Worm (Caenorhabditis elegans) whole organism, late embryonic: Measurements from ENCODE around the gene F59A7.11.

Experiments
- C08G9.2 ChIP-seq: sonication (generic microtip); optimal IDR thresholded peaks from 2 replicates; lab custom pipeline; 2016; ENCODE audit warnings: mild to moderate bottlenecking, missing genetic modification characterization, moderate library complexity, missing compliant biosample characterization
- C38D4.7 ChIP-seq: fragments of 200-800 bp; sonication (Bioruptor generic); optimal IDR thresholded peaks from 2 replicates; lab custom pipeline; 2018; ENCODE audit warnings: mild to moderate bottlenecking, missing genetic modification characterization, moderate library complexity, missing compliant biosample characterization
- K02D7.2 ChIP-seq: sonication (generic microtip); optimal IDR thresholded peaks from 2 replicates; lab custom pipeline; 2017; ENCODE audit warnings: mild to moderate bottlenecking, missing genetic modification characterization, missing compliant biosample characterization
- K09A11.1 ChIP-seq: sonication (generic microtip); optimal IDR thresholded peaks from 2 replicates; lab custom pipeline; 2017; ENCODE audit warnings: antibody characterized with exemption, mild to moderate bottlenecking, missing genetic modification characterization, missing compliant biosample characterization; ENCODE audit not compliant: insufficient read depth
- Y22D7AL.16 ChIP-seq: sonication (generic microtip); optimal IDR thresholded peaks from 2 replicates; lab custom pipeline; 2016; ENCODE audit warnings: missing genetic modification characterization, missing compliant biosample characterization
- ahr-1 ChIP-seq: sonication (generic microtip); optimal IDR thresholded peaks from 2 replicates; lab custom pipeline; 2016; ENCODE audit warnings: missing genetic modification characterization, missing compliant biosample characterization
- ama-1 ChIP-seq: fragments of 150-350 bp; optimal IDR thresholded peaks from 2 replicates; lab custom pipeline; 2014
- ceh-14 ChIP-seq: sonication (generic microtip); optimal IDR thresholded peaks from 2 replicates; lab custom pipeline; 2016; ENCODE audit warnings: missing genotype, missing genetic modification characterization, missing compliant biosample characterization
- ceh-18 ChIP-seq: sonication (generic microtip); optimal IDR thresholded peaks from 2 replicates; lab custom pipeline; 2016; ENCODE audit warnings: missing genetic modification characterization, missing compliant biosample characterization
- ceh-19 ChIP-seq: fragments of 200-800 bp; sonication (Bioruptor generic); optimal IDR thresholded peaks from 2 replicates; lab custom pipeline; 2018; ENCODE audit warnings: mild to moderate bottlenecking, missing genetic modification characterization, missing compliant biosample characterization
- ceh-2 ChIP-seq: sonication (generic microtip); optimal IDR thresholded peaks from 2 replicates; lab custom pipeline; 2016; ENCODE audit warnings: missing genotype, missing genetic modification characterization, missing compliant biosample characterization
- ceh-22 ChIP-seq: sonication (generic microtip); optimal IDR thresholded peaks from 2 replicates; lab custom pipeline; 2017; ENCODE audit warnings: missing biosample characterization, missing genetic modification characterization
- ceh-30 ChIP-seq: fragments of 150-350 bp; optimal IDR thresholded peaks from 2 replicates; lab custom pipeline; 2014; ENCODE audit warnings: missing biosample characterization, missing genetic modification characterization
- ceh-45 ChIP-seq: fragments of 200-800 bp; sonication (Bioruptor generic); IDR thresholded peaks from 2 replicates; pipeline ENCODE4 v1.3.6; 2022; ENCODE audit warnings: missing genetic modification reagents, missing genetic modification characterization, missing compliant biosample characterization
- ceh-48 ChIP-seq: sonication (generic microtip); optimal IDR thresholded peaks from 2 replicates; lab custom pipeline; 2016; ENCODE audit warnings: missing genetic modification characterization, inconsistent platforms, missing compliant biosample characterization
- dmd-4 ChIP-seq: sonication (generic microtip); optimal IDR thresholded peaks from 2 replicates; lab custom pipeline; 2016; ENCODE audit warnings: borderline replicate concordance, missing genetic modification characterization, missing compliant biosample characterization
- dve-1 ChIP-seq: sonication (generic microtip); optimal IDR thresholded peaks from 2 replicates; lab custom pipeline; 2017; ENCODE audit warnings: antibody characterized with exemption, mild to moderate bottlenecking, missing genetic modification characterization, missing compliant biosample characterization
- ets-4 ChIP-seq: sonication (generic microtip); optimal IDR thresholded peaks from 2 replicates; lab custom pipeline; 2016; ENCODE audit warnings: missing genetic modification characterization, missing compliant biosample characterization
- hlh-30 ChIP-seq: sonication (generic microtip); optimal IDR thresholded peaks from 2 replicates; lab custom pipeline; 2017; ENCODE audit warnings: antibody characterized with exemption, missing genetic modification characterization, missing compliant biosample characterization; ENCODE audit not compliant: insufficient read depth
- hlh-6 ChIP-seq: sonication (generic microtip); optimal IDR thresholded peaks from 2 replicates; lab custom pipeline; 2016; ENCODE audit warnings: missing genotype, missing genetic modification characterization, missing compliant biosample characterization
- hlh-8 ChIP-seq: sonication (generic microtip); optimal IDR thresholded peaks from 2 replicates; lab custom pipeline; 2016; ENCODE audit warnings: missing genotype, missing genetic modification characterization, missing compliant biosample characterization
- lin-11 ChIP-seq: fragments of 200-800 bp; sonication (Bioruptor generic); optimal IDR thresholded peaks from 2 replicates; lab custom pipeline; 2018; ENCODE audit warnings: mild to moderate bottlenecking, missing genetic modification characterization, missing compliant biosample characterization
- madf-2 ChIP-seq: sonication (generic microtip); optimal IDR thresholded peaks from 2 replicates; lab custom pipeline; 2017; ENCODE audit warnings: missing genetic modification characterization, missing compliant biosample characterization
- mec-3 ChIP-seq: sonication (generic microtip); optimal IDR thresholded peaks from 2 replicates; lab custom pipeline; 2016; ENCODE audit warnings: borderline replicate concordance, missing genetic modification characterization, missing compliant biosample characterization
- nhr-11 ChIP-seq: fragments of 150-350 bp; optimal IDR thresholded peaks from 2 replicates; lab custom pipeline; 2014; ENCODE audit warnings: missing biosample characterization, missing genetic modification characterization
- pha-2 ChIP-seq: sonication (generic microtip); optimal IDR thresholded peaks from 2 replicates; lab custom pipeline; 2017; ENCODE audit warnings: mild to moderate bottlenecking, missing genetic modification characterization, missing compliant biosample characterization
- pha-4 ChIP-seq: fragments of 150-350 bp; optimal IDR thresholded peaks from 2 replicates; lab custom pipeline; 2018; ENCODE audit warnings: missing biosample characterization, missing genetic modification reagents, missing genetic modification characterization
- pros-1 ChIP-seq: fragments of 150-350 bp; optimal IDR thresholded peaks from 2 replicates; lab custom pipeline; 2014; ENCODE audit warnings: missing biosample characterization, missing genetic modification reagents, missing genetic modification characterization
- ref-2 ChIP-seq: sonication (generic microtip); optimal IDR thresholded peaks from 2 replicates; lab custom pipeline; 2016; ENCODE audit warnings: missing genetic modification characterization, missing compliant biosample characterization
- rnt-1 ChIP-seq: sonication (generic microtip); optimal IDR thresholded peaks from 2 replicates; lab custom pipeline; 2016; ENCODE audit warnings: missing genetic modification characterization, missing compliant biosample characterization
- sox-4 ChIP-seq: sonication (generic microtip); optimal IDR thresholded peaks from 2 replicates; lab custom pipeline; 2017; ENCODE audit warnings: mild to moderate bottlenecking, missing genetic modification characterization, inconsistent platforms, missing compliant biosample characterization
- tbx-2 ChIP-seq: sonication (generic microtip); optimal IDR thresholded peaks from 2 replicates; lab custom pipeline; 2016; ENCODE audit warnings: missing genetic modification characterization, missing compliant biosample characterization
- tbx-7 ChIP-seq: sonication (generic microtip); optimal IDR thresholded peaks from 2 replicates; lab custom pipeline; 2016; ENCODE audit warnings: missing genotype, missing genetic modification characterization, missing compliant biosample characterization
- unc-3 ChIP-seq, 2 experiments: fragments of 200-800 bp in 1 of 2; sonication (Bioruptor generic) in 1 of 2; sonication (generic microtip) in 1 of 2; conservative IDR thresholded peaks in 1 of 2; optimal IDR thresholded peaks in 1 of 2; 2 replicates each; pipeline versions ENCODE4 v1.3.6 to Lab custom; 2016 to 2022; ENCODE audit warnings: missing compliant biosample characterization in 2 of 2, missing genetic modification characterization in 2 of 2, missing genetic modification reagents in 1 of 2
- unc-86 ChIP-seq: sonication (generic microtip); optimal IDR thresholded peaks from 2 replicates; lab custom pipeline; 2016; ENCODE audit warnings: missing genetic modification characterization, missing compliant biosample characterization
- ztf-16 ChIP-seq: sonication (generic microtip); optimal IDR thresholded peaks from 2 replicates; lab custom pipeline; 2017; ENCODE audit warnings: missing genetic modification characterization, missing compliant biosample characterization

F59A7.11 gene

ce11 chrV:1986954-1987353 lies 26.8 kb downstream of the F59A7.11 start, which contains the start of gene T08B1.1:
T08B1.1 (minus strand) TSS chrV:1987045.
- TF ChIP-seq ceh-18 (tag; lab: Kevin White, UChicago) (no peak), K02D7.2 (tag; lab: Kevin White, UChicago) (no peak), C38D4.7 (GFP tag; lab: Kevin White, UChicago) (no peak), ets-4 (no peak), ref-2 (tag; lab: Kevin White, UChicago) (no peak), pros-1 (no peak), Y22D7AL.16 (tag; lab: Kevin White, UChicago) (no peak), hlh-6 (tag; lab: Kevin White, UChicago) (no peak), ceh-30 (tag; lab: Kevin White, UChicago) (no peak), ceh-14 (tag; lab: Kevin White, UChicago) (no peak), C08G9.2 (no peak), rnt-1 (tag; lab: Kevin White, UChicago) (no peak), ztf-16 (no peak), ceh-22 (tag; lab: Kevin White, UChicago) (no peak), dve-1 (tag; lab: Kevin White, UChicago) (no peak), ceh-48 (no peak), K09A11.1 (tag; lab: Kevin White, UChicago) (no peak)

ce11 chrV:1978968-1979367 lies 34.8 kb downstream of the F59A7.11 start, which contains the start of gene T08B1.4:
T08B1.4 (plus strand) TSS chrV:1979268.
- TF ChIP-seq mec-3 (tag; lab: Kevin White, UChicago) (no peak), C38D4.7 (GFP tag; lab: Kevin White, UChicago) (no peak), tbx-2 (tag; lab: Kevin White, UChicago) (no peak), hlh-30 (tag; lab: Kevin White, UChicago) (no peak), ceh-22 (tag; lab: Kevin White, UChicago) (no peak), ets-4 (no peak), pros-1 (no peak), unc-86 (no peak)

ce11 chrV:1975049-1975448 lies 38.7 kb downstream of the F59A7.11 start, which contains the start of gene fbxa-201:
fbxa-201 (plus strand) TSS chrV:1975349.
- TF ChIP-seq pha-4 (tag; lab: Kevin White, UChicago), result no peak
- no peak for TF ChIP-seq pha-2 (tag; lab: Kevin White, UChicago)
- no peak for TF ChIP-seq rnt-1 (tag; lab: Kevin White, UChicago)
- TF ChIP-seq ceh-22 (tag; lab: Kevin White, UChicago), result no peak
- TF ChIP-seq sox-4 (tag; lab: Kevin White, UChicago), result no peak
- no peak for TF ChIP-seq C08G9.2
- no peak for TF ChIP-seq dmd-4
- no peak for TF ChIP-seq ceh-2 (tag; lab: Kevin White, UChicago)
- TF ChIP-seq unc-3 (GFP tag; conservative IDR thresholded peaks at IDR 0.05; lab: Robert Waterston, UW), result no peak
- no peak for TF ChIP-seq unc-3 (tag; optimal IDR thresholded peaks at IDR 0.05; lab: Kevin White, UChicago)

- TF ChIP-seq lin-11, result no peak
- no peak for TF ChIP-seq hlh-8
- TF ChIP-seq ceh-45 (GFP tag; lab: Robert Waterston, UW), result no peak
- no peak for TF ChIP-seq madf-2
- no peak for TF ChIP-seq ama-1
- TF ChIP-seq ceh-19, result no peak
- TF ChIP-seq nhr-11 (tag; lab: Kevin White, UChicago), result no peak
- no peak for TF ChIP-seq tbx-7 (tag; lab: Kevin White, UChicago)
- no peak for TF ChIP-seq ahr-1
- TF ChIP-seq tbx-2 (tag; lab: Kevin White, UChicago), result no peak
- no peak for TF ChIP-seq ets-4
- TF ChIP-seq dmd-4, result no peak
Observed at ce11 chrV:1969690-1970089, 44.0 kb downstream of the F59A7.11 start.
